Worm (Caenorhabditis elegans): Measurements from ENCODE around the gene C49F5.5.
A peak's percentile ranks its signal among the peaks of the same experiment; 100 is the strongest.

The C49F5.5 gene

DNA sequence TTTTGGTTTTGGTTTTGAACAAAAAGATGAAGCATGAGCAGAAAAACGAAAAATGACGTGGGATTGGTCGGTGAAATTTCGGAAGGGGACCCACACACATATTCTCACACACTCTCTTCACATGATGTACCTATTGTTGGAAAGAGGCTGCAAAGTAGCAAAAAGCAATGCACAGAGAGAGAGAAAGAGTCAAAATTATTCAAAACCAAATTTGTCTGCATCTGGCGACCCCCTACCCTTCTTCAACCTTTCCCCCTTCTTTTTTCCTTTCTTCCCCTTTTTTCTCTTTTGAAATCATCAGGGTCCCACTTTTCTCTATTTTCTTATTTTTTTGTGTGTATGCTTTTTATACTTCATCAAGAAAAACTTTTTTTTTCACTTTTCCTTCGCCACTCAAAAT lies 35.5 kb downstream of the C49F5.5 start:
- peak; percentile 20 for TF ChIP-seq unc-55 (GFP tag; optimal IDR thresholded peaks at IDR 0.05)
- TF ChIP-seq ztf-4 (tag; optimal IDR thresholded peaks at IDR 0.05), result no peak

DNA sequence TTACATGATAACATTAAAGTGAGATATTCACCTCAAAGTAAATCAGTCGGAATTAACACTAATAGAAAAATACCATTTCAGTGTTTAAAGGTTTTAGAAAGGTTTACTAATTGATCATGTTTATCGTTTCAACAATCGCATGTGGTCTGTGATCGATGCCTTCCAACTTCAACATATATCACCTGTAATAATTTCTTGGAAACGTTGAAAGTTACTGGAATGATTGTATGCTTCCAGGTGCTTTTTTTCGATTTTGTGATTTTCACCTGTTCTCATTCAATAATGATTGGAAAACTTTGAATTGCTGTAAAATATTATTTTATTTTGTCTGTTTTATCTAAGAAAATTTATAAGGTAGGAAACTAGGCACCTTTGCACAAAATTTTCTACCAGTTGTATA lies 36.5 kb downstream of the C49F5.5 start:
- TF ChIP-seq unc-39 (tag; optimal IDR thresholded peaks at IDR 0.05) (no peak), ztf-1 (GFP tag; conservative IDR thresholded peaks at IDR 0.05) (no peak), ceh-16 (tag; optimal IDR thresholded peaks at IDR 0.05) (no peak), aly-2 (tag; optimal IDR thresholded peaks at IDR 0.05) (no peak), ztf-11 (tag; optimal IDR thresholded peaks at IDR 0.05) (no peak)

DNA sequence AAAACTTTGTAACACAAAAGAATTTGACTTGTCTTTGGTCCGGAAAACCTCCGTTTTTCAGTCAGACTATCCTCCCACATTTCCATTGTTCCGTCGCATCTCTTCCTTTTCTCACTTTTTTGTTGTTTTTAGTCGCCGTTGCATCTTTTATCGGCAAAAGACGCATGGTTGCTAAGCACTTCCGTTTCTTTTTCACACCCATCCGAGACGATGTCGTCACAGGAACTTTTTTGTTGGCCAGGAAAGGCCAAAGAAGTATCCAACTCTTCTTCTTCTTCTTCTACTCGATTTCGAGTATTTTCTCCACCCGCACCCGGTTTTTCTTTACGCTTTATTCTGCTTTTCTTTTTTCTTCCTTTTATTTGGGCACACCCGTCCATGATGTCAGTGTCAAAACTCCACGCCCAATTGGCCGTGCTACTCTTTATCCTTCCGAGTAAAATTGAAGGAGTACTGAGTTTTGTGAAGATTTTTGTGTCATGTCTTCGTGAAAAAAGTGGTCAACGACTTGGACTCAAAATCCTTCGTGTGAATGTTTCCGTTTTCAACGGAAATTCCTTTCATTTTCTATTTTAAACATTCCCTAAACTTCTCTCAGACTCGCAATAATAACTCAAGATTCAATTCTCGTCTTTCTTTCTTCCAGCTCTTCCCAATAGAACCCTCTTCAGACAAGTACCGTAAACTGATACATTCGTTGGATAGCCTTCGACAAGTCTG lies 39.2 kb downstream of the C49F5.5 start, which contains the start of gene B0198.2:
Gene B0198.2 (plus strand): TSS at position 670 of the 720 bp plus-strand sequence.
- no peak for TF ChIP-seq mdl-1 (tag; optimal IDR thresholded peaks at IDR 0.05)
- TF ChIP-seq zag-1 (tag; optimal IDR thresholded peaks at IDR 0.05), result no peak
- TF ChIP-seq aly-2 (tag; optimal IDR thresholded peaks at IDR 0.05), result no peak
- no peak for TF ChIP-seq lin-13 (GFP tag; optimal IDR thresholded peaks at IDR 0.05)
- TF ChIP-seq alr-1 (tag; optimal IDR thresholded peaks at IDR 0.05), result no peak
- TF ChIP-seq ama-1 (optimal IDR thresholded peaks at IDR 0.05), result no peak
- no peak for TF ChIP-seq ztf-1 (GFP tag; conservative IDR thresholded peaks at IDR 0.05)
- no peak for TF ChIP-seq lin-39 (tag; optimal IDR thresholded peaks at IDR 0.05)
- no peak for TF ChIP-seq lsy-2 (tag; optimal IDR thresholded peaks at IDR 0.05)
- TF ChIP-seq ztf-11 (tag; optimal IDR thresholded peaks at IDR 0.05), result no peak
- no peak for TF ChIP-seq F13H6.1 (tag; optimal IDR thresholded peaks at IDR 0.05)
- no peak for TF ChIP-seq blmp-1 (tag; optimal IDR thresholded peaks at IDR 0.05; ENCODE audit: insufficient read depth)
- TF ChIP-seq egl-27 (tag; optimal IDR thresholded peaks at IDR 0.05), result no peak
- no peak for TF ChIP-seq nhr-10 (tag; optimal IDR thresholded peaks at IDR 0.05)
- TF ChIP-seq sma-3 (GFP tag; optimal IDR thresholded peaks at IDR 0.05), result no peak
- no peak for TF ChIP-seq nhr-77 (tag; optimal IDR thresholded peaks at IDR 0.05)
- TF ChIP-seq nhr-23 (tag; optimal IDR thresholded peaks at IDR 0.05), result no peak

DNA sequence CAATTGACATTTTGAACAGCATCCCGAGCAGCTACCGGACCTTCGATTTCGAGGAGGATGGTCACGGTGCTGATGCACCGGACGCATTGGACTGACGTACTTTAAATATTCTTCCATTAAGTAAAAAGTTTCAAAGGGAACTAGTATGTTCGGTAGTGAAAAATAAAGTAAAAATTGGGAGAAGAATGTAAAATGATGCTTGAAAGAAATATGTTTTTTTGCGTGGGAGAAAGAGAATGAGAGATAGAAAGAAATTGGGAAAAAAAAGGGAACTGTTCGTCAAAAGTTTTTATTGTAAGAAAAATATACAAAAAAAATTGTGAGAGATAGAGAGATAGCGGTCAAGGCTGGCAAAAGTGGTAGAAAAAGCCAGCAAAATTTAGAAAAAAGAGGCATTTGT lies 48.0 kb downstream of the C49F5.5 start, which contains the start of gene tsp-20:
Gene tsp-20 (minus strand): TSS at position 101 of the 400 bp plus-strand sequence.
- TF ChIP-seq ztf-4 (tag; optimal IDR thresholded peaks at IDR 0.05), result no peak
- no peak for TF ChIP-seq skn-1 (tag; optimal IDR thresholded peaks at IDR 0.05)
- no peak for TF ChIP-seq blmp-1 (tag; optimal IDR thresholded peaks at IDR 0.05; ENCODE audit: insufficient read depth)
- no peak for TF ChIP-seq R02D3.7 (tag; optimal IDR thresholded peaks at IDR 0.05)
- no peak for TF ChIP-seq alr-1 (tag; optimal IDR thresholded peaks at IDR 0.05)
- no peak for TF ChIP-seq nhr-6 (tag; optimal IDR thresholded peaks at IDR 0.05)
- TF ChIP-seq ztf-1 (GFP tag; conservative IDR thresholded peaks at IDR 0.05), result no peak
- no peak for TF ChIP-seq mbf-1 (tag; optimal IDR thresholded peaks at IDR 0.05)
- TF ChIP-seq aly-2 (tag; optimal IDR thresholded peaks at IDR 0.05), result no peak
- no peak for TF ChIP-seq nhr-10 (tag; optimal IDR thresholded peaks at IDR 0.05)
- no peak for TF ChIP-seq ZK546.5 (tag; optimal IDR thresholded peaks at IDR 0.05)
- TF ChIP-seq nhr-12 (tag; optimal IDR thresholded peaks at IDR 0.05), result no peak
- no peak for TF ChIP-seq C34F6.9 (tag; optimal IDR thresholded peaks at IDR 0.05)
- TF ChIP-seq nhr-21 (tag; optimal IDR thresholded peaks at IDR 0.05), result no peak
- TF ChIP-seq ama-1 (optimal IDR thresholded peaks at IDR 0.05), result no peak

DNA sequence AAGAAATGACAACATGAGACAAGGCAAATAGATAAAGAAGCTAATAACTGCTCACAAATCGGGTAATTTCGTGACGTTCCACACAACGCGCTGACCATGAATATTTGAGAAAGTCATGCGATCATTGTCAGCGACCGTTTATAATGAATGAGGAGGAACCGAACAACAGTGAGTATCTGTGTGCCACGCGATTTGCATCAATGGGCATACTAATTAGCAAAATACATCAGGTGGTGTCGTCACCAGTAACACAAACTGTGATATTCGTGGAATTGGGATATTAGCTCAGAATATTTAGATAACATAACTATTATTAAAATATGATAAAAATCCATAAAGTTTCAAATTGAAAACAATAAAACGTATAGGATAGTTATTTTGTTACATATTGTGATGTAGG lies 48.7 kb downstream of the C49F5.5 start:
- no peak for TF ChIP-seq lin-11 (tag; optimal IDR thresholded peaks at IDR 0.05)
- TF ChIP-seq mab-5 (tag; optimal IDR thresholded peaks at IDR 0.05), result no peak
- no peak for TF ChIP-seq nhr-237 (tag; optimal IDR thresholded peaks at IDR 0.05)
- no peak for TF ChIP-seq sma-9 (GFP tag; optimal IDR thresholded peaks at IDR 0.05)
- no peak for TF ChIP-seq sma-9 (tag; optimal IDR thresholded peaks at IDR 0.05)
- TF ChIP-seq nhr-11 (tag; optimal IDR thresholded peaks at IDR 0.05), result no peak
- TF ChIP-seq snpc-4 (tag; optimal IDR thresholded peaks at IDR 0.05), result no peak
- no peak for TF ChIP-seq lin-39 (tag; optimal IDR thresholded peaks at IDR 0.05)
- TF ChIP-seq nhr-23 (tag; optimal IDR thresholded peaks at IDR 0.05), result no peak
- TF ChIP-seq egl-27 (tag; optimal IDR thresholded peaks at IDR 0.05), result no peak
- no peak for TF ChIP-seq blmp-1 (tag; optimal IDR thresholded peaks at IDR 0.05; ENCODE audit: insufficient read depth)
- TF ChIP-seq nhr-77 (tag; optimal IDR thresholded peaks at IDR 0.05), result no peak
- no peak for TF ChIP-seq ztf-1 (GFP tag; conservative IDR thresholded peaks at IDR 0.05)
- TF ChIP-seq gmeb-1 (tag; optimal IDR thresholded peaks at IDR 0.05), result no peak
- no peak for TF ChIP-seq skn-1 (tag; optimal IDR thresholded peaks at IDR 0.05)
- no peak for TF ChIP-seq mdl-1 (tag; optimal IDR thresholded peaks at IDR 0.05)
- no peak for TF ChIP-seq ceh-82 (tag; optimal IDR thresholded peaks at IDR 0.05)
- TF ChIP-seq zag-1 (tag; optimal IDR thresholded peaks at IDR 0.05), result no peak
- TF ChIP-seq ceh-16 (tag; optimal IDR thresholded peaks at IDR 0.05), result no peak
- TF ChIP-seq C34F6.9 (tag; optimal IDR thresholded peaks at IDR 0.05), result no peak
- TF ChIP-seq Y55F3AM.14 (GFP tag; optimal IDR thresholded peaks at IDR 0.05), result no peak

All from whole organism, L2 larva.